Worm (Caenorhabditis elegans): ENCODE data around the gene sqst-2.

sqst-2 gene

DNA sequence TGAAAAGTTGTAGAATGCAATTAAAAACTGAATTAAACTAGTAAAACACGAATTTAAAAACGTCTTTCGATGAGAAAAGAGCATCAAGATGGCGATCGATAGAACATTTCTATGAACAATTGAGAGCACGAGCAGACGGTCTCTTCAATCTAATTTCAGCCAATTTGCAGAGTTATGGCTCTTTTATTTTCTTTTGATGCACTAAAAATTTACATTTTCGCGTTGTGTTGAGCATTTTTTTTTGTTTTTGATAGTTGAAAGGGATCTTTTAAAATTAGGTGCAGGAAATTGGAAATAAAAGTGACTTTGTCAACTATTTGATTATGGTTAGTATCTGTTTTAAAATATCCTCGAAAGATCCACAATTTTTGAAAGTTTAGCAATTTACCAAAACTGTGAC is 19.8 kb downstream of the sqst-2 start, which contains the start of gene F42C5.6:
Gene F42C5.6, minus strand, starts transcription at position 101 of the 400 bp plus-strand sequence.
- TF ChIP-seq skn-1 (tag; optimal IDR thresholded peaks at IDR 0.05): no peak
- no peak for TF ChIP-seq nhr-11 (tag; optimal IDR thresholded peaks at IDR 0.05)

DNA sequence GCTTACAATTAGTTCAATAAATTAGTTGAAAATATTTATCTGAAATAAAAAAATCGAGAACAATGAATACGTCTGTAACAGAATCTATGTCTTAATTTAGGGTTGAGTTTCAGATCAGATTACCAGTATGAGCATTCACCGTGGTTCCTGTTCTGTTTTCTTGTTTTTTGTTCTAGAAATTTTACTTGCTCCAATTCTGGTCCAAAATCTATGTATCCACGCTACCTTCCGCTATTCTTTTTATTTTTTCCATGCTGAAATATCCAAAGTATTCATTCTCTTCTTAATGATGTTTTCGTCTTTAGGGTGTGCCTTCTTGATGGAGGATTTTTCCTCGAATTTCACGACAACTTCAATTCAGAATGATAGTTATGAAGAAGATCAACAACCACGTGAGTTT is 23.4 kb downstream of the sqst-2 start, which contains the start of gene npr-27:
Gene npr-27, plus strand, starts transcription at position 301 of the 400 bp plus-strand sequence.
- TF ChIP-seq lin-39 (tag; optimal IDR thresholded peaks at IDR 0.05): no peak
- no peak for TF ChIP-seq nhr-43 (tag; optimal IDR thresholded peaks at IDR 0.05; ENCODE audit: poor library complexity, severe bottlenecking)
- TF ChIP-seq ceh-9 (tag; optimal IDR thresholded peaks at IDR 0.05): no peak
- no peak for TF ChIP-seq nhr-25 (tag; optimal IDR thresholded peaks at IDR 0.05)
- TF ChIP-seq ceh-16 (tag; optimal IDR thresholded peaks at IDR 0.05): no peak
- TF ChIP-seq ztf-11 (tag; optimal IDR thresholded peaks at IDR 0.05): no peak
- TF ChIP-seq nhr-23 (tag; optimal IDR thresholded peaks at IDR 0.05): no peak
- no peak for TF ChIP-seq nhr-28 (tag; optimal IDR thresholded peaks at IDR 0.05)
- TF ChIP-seq tbx-2 (tag; optimal IDR thresholded peaks at IDR 0.05): no peak
- TF ChIP-seq pha-4 (tag; optimal IDR thresholded peaks at IDR 0.05): no peak
- no peak for TF ChIP-seq unc-39 (tag; optimal IDR thresholded peaks at IDR 0.05)
- TF ChIP-seq ceh-28 (tag; optimal IDR thresholded peaks at IDR 0.05): no peak
- TF ChIP-seq nhr-237 (tag; optimal IDR thresholded peaks at IDR 0.05): no peak
- TF ChIP-seq lin-15B (tag; optimal IDR thresholded peaks at IDR 0.05): no peak
- TF ChIP-seq nhr-77 (tag; optimal IDR thresholded peaks at IDR 0.05): no peak

DNA sequence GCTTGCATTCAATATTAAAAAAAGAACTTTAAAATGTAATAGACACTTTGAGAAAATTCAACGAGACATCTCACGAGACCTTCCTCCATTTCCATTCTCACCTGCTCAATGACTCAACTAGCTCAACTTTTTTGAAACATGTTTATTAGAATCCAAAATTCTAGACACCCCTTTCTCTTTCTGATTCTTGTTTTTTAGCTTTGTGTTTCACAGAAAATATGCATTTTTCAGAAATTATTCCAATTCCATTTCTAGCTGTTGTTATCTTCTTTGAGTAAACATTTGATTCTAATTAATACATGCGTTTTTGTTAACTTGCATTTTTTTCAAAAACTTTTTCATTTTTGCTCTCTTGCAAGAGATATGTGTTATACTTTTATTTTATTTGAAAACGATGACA is 27.3 kb downstream of the sqst-2 start:
- no peak for TF ChIP-seq nhr-23 (tag; optimal IDR thresholded peaks at IDR 0.05)
- TF ChIP-seq ceh-16 (tag; optimal IDR thresholded peaks at IDR 0.05): no peak
- no peak for TF ChIP-seq egl-27 (tag; optimal IDR thresholded peaks at IDR 0.05)
- no peak for TF ChIP-seq mdl-1 (tag; optimal IDR thresholded peaks at IDR 0.05)
- no peak for TF ChIP-seq lsy-12 (tag; optimal IDR thresholded peaks at IDR 0.05)
- TF ChIP-seq zag-1 (tag; optimal IDR thresholded peaks at IDR 0.05): no peak
- TF ChIP-seq elt-3 (tag; optimal IDR thresholded peaks at IDR 0.05): no peak
- TF ChIP-seq ceh-28 (tag; optimal IDR thresholded peaks at IDR 0.05): no peak
- no peak for TF ChIP-seq hmg-11 (tag; optimal IDR thresholded peaks at IDR 0.05)
- TF ChIP-seq snpc-4 (tag; optimal IDR thresholded peaks at IDR 0.05): no peak
- no peak for TF ChIP-seq nhr-43 (tag; optimal IDR thresholded peaks at IDR 0.05; ENCODE audit: poor library complexity, severe bottlenecking)
- no peak for TF ChIP-seq unc-62 (GFP tag; optimal IDR thresholded peaks at IDR 0.05)
- TF ChIP-seq ama-1 (optimal IDR thresholded peaks at IDR 0.05): no peak
- TF ChIP-seq nhr-237 (tag; optimal IDR thresholded peaks at IDR 0.05): no peak

DNA sequence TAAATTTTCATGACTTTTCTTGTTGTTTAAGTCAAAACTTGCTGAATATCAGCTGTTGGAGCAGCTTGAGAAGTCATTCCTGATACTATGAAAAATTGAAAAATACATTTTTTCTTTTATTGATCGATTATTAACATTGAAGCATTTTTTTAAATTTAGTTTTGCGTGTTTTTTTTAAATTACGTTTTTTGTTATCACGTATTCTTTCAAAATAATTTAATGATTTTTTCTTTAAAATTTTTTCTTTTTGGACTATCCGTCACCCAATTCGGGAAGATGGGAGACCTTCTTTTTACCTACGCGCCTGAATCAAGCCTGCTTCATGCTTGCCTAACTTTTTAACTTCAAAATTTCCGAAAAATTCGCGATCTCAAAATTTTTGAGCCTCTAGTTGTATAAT is 34.7 kb downstream of the sqst-2 start, which contains the start of gene F42C5.5:
Gene F42C5.5, minus strand, starts transcription at position 101 of the 400 bp plus-strand sequence.
- TF ChIP-seq hmg-11 (tag; optimal IDR thresholded peaks at IDR 0.05) (no peak), egl-27 (tag; optimal IDR thresholded peaks at IDR 0.05) (no peak), R02D3.7 (tag; optimal IDR thresholded peaks at IDR 0.05) (no peak), sea-2 (GFP tag; optimal IDR thresholded peaks at IDR 0.05) (no peak), aly-2 (tag; optimal IDR thresholded peaks at IDR 0.05) (no peak), nhr-25 (tag; optimal IDR thresholded peaks at IDR 0.05) (no peak), tbx-2 (tag; optimal IDR thresholded peaks at IDR 0.05) (no peak), nfya-1 (tag; optimal IDR thresholded peaks at IDR 0.05; ENCODE audit: insufficient read depth) (no peak), elt-1 (tag; optimal IDR thresholded peaks at IDR 0.05) (no peak), ceh-82 (tag; optimal IDR thresholded peaks at IDR 0.05) (no peak), snpc-4 (tag; optimal IDR thresholded peaks at IDR 0.05) (no peak), nhr-28 (tag; optimal IDR thresholded peaks at IDR 0.05) (no peak), skn-1 (tag; optimal IDR thresholded peaks at IDR 0.05) (no peak), daf-12 (tag; optimal IDR thresholded peaks at IDR 0.05) (no peak), ZK546.5 (tag; optimal IDR thresholded peaks at IDR 0.05) (no peak), ceh-16 (tag; optimal IDR thresholded peaks at IDR 0.05) (no peak), mdl-1 (tag; optimal IDR thresholded peaks at IDR 0.05) (no peak), fos-1 (tag; optimal IDR thresholded peaks at IDR 0.05) (no peak), unc-62 (GFP tag; optimal IDR thresholded peaks at IDR 0.05) (no peak), elt-2 (tag; optimal IDR thresholded peaks at IDR 0.05) (no peak)

DNA sequence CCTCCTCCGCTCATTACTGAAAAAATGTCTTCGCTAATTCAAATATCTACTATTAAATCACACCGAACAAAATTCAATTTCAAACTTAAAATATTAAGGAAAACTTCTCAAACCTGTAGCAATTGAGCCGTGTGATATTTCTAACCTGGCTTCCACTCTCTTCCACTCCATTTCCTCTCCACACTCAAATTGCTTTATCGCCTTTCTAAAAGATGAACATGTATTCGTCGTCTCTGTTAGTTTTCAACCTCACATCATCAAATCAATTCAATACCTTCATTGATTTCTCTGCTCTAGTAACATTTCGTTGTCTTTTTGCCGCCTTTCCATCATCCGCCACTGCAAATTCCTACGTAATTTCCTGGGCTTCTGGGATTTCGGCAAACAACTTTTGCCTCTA is 36.8 kb downstream of the sqst-2 start, which contains the start of gene F42C5.4:
Gene F42C5.4, minus strand, starts transcription at position 171 of the 400 bp plus-strand sequence.
- no peak for TF ChIP-seq fkh-2 (tag; optimal IDR thresholded peaks at IDR 0.05)
- no peak for TF ChIP-seq unc-39 (tag; optimal IDR thresholded peaks at IDR 0.05)
- no peak for TF ChIP-seq nhr-76 (tag; optimal IDR thresholded peaks at IDR 0.05)
- no peak for TF ChIP-seq nhr-67 (tag; optimal IDR thresholded peaks at IDR 0.05)
- TF ChIP-seq lin-15B (tag; optimal IDR thresholded peaks at IDR 0.05): no peak
- no peak for TF ChIP-seq nhr-77 (tag; optimal IDR thresholded peaks at IDR 0.05)
- TF ChIP-seq ztf-4 (tag; optimal IDR thresholded peaks at IDR 0.05): no peak
- no peak for TF ChIP-seq nhr-25 (tag; optimal IDR thresholded peaks at IDR 0.05)
- no peak for TF ChIP-seq lin-39 (tag; optimal IDR thresholded peaks at IDR 0.05)
- no peak for TF ChIP-seq egl-27 (tag; optimal IDR thresholded peaks at IDR 0.05)
- TF ChIP-seq skn-1 (tag; optimal IDR thresholded peaks at IDR 0.05): no peak
- TF ChIP-seq nhr-43 (tag; optimal IDR thresholded peaks at IDR 0.05; ENCODE audit: poor library complexity, severe bottlenecking): no peak
- no peak for TF ChIP-seq elt-1 (tag; optimal IDR thresholded peaks at IDR 0.05)
- no peak for TF ChIP-seq sea-2 (GFP tag; optimal IDR thresholded peaks at IDR 0.05)
- TF ChIP-seq nhr-28 (tag; optimal IDR thresholded peaks at IDR 0.05): no peak
- TF ChIP-seq snpc-4 (tag; optimal IDR thresholded peaks at IDR 0.05): no peak
- no peak for TF ChIP-seq ceh-28 (tag; optimal IDR thresholded peaks at IDR 0.05)
- no peak for TF ChIP-seq ceh-9 (tag; optimal IDR thresholded peaks at IDR 0.05)
